ENCODE assay signal across 5 worm cellular contexts in genomic region chrX:768061-768646, ce11.
A peak's percentile ranks its signal among the peaks of the same experiment; 100 is the strongest.
TF ChIP-seq lines count a peak whose summit lies in the region.

trap-2 (minus strand) TSS chrX:768069.
ile-2 (plus strand) TSS chrX:768596.

TF ChIP-seq in whole organism, L1 larva, 84 proteins besides CTCF, POLR2A, EP300 and RAD21 (continues in another document):
- TF ChIP-seq unc-62 (GFP tag; optimal IDR thresholded peaks at IDR 0.05; lab: Kevin White, UChicago) (no peak), mab-9 (GFP tag; IDR thresholded peaks at IDR 0.05; lab: Robert Waterston, UW) (peak; percentile 52; the same call in 1 of the 2 replicates), pag-3 (tag; optimal IDR thresholded peaks at IDR 0.05; lab: Kevin White, UChicago; ENCODE audit: borderline replicate concordance, insufficient read depth) (no peak), ets-5 (GFP tag; IDR thresholded peaks at IDR 0.05; lab: Robert Waterston, UW) (no peak), unc-130 (tag; optimal IDR thresholded peaks at IDR 0.05; lab: Kevin White, UChicago) (peak; percentile 88), snu-23 (GFP tag; optimal IDR thresholded peaks at IDR 0.05; lab: Kevin White, UChicago) (peak; percentile 94), fos-1 (tag; optimal IDR thresholded peaks at IDR 0.05; lab: Kevin White, UChicago) (peak; percentile 65), nhr-90 (tag; optimal IDR thresholded peaks at IDR 0.05; lab: Kevin White, UChicago; ENCODE audit: poor library complexity) (peak; percentile 92), nhr-19 (GFP tag; conservative IDR thresholded peaks at IDR 0.05; lab: Robert Waterston, UW) (peak; percentile 90), lin-35 (GFP tag; optimal IDR thresholded peaks at IDR 0.05; lab: Kevin White, UChicago) (peak; percentile 85 to 88), nhr-84 (tag; optimal IDR thresholded peaks at IDR 0.05; lab: Kevin White, UChicago) (no peak), egl-13 (tag; optimal IDR thresholded peaks at IDR 0.05; lab: Kevin White, UChicago) (peak; percentile 80), elt-3 (tag; optimal IDR thresholded peaks at IDR 0.05; lab: Kevin White, UChicago) (peak in 3 of 6 experiments; percentile 79 to 85 (median 80)), ceh-82 (tag; optimal IDR thresholded peaks at IDR 0.05; lab: Kevin White, UChicago) (peak; percentile 84 to 96 (median 84)), lsy-2 (tag; optimal IDR thresholded peaks at IDR 0.05; lab: Kevin White, UChicago) (peak; percentile 97 to 98), F16B12.6 (tag; optimal IDR thresholded peaks at IDR 0.05; lab: Kevin White, UChicago) (peak; percentile 68), C34B4.2 (tag; optimal IDR thresholded peaks at IDR 0.05; lab: Kevin White, UChicago) (no peak)

TF ChIP-seq in whole organism, L3 larva, 47 proteins besides CTCF, POLR2A, EP300 and RAD21 (continues in another document):
- no peak for TF ChIP-seq sea-2 (GFP tag; optimal IDR thresholded peaks at IDR 0.05; lab: Kevin White, UChicago)
- TF ChIP-seq ZK546.5 (tag; optimal IDR thresholded peaks at IDR 0.05; lab: Kevin White, UChicago) = peak; percentile 53
- TF ChIP-seq elt-2 (tag; optimal IDR thresholded peaks at IDR 0.05; lab: Kevin White, UChicago) = peak; percentile 90
- peak; percentile 95 for TF ChIP-seq pha-4 (tag; optimal IDR thresholded peaks at IDR 0.05; lab: Kevin White, UChicago)
- TF ChIP-seq skn-1 (tag; optimal IDR thresholded peaks at IDR 0.05; lab: Kevin White, UChicago) = peak; percentile 88
- TF ChIP-seq fkh-10 (GFP tag; optimal IDR thresholded peaks at IDR 0.05; lab: Kevin White, UChicago) = no peak
- TF ChIP-seq nhr-76 (tag; optimal IDR thresholded peaks at IDR 0.05; lab: Kevin White, UChicago) = no peak
- peak; percentile 55 for TF ChIP-seq elt-1 (tag; optimal IDR thresholded peaks at IDR 0.05; lab: Kevin White, UChicago)
- peak; percentile 22 for TF ChIP-seq ztf-4 (tag; optimal IDR thresholded peaks at IDR 0.05; lab: Kevin White, UChicago)
- no peak for TF ChIP-seq eor-1 (tag; optimal IDR thresholded peaks at IDR 0.05; lab: Kevin White, UChicago)
- peak; percentile 16 for TF ChIP-seq fkh-2 (tag; optimal IDR thresholded peaks at IDR 0.05; lab: Kevin White, UChicago)
- no peak for TF ChIP-seq zag-1 (tag; optimal IDR thresholded peaks at IDR 0.05; lab: Kevin White, UChicago)
- TF ChIP-seq pqm-1 (tag; optimal IDR thresholded peaks at IDR 0.05; lab: Kevin White, UChicago) = peak; percentile 64
- no peak for TF ChIP-seq ceh-9 (tag; optimal IDR thresholded peaks at IDR 0.05; lab: Kevin White, UChicago)
- TF ChIP-seq lin-15B (tag; optimal IDR thresholded peaks at IDR 0.05; lab: Kevin White, UChicago) = peak; percentile 96
- TF ChIP-seq lin-39 (tag; optimal IDR thresholded peaks at IDR 0.05; lab: Kevin White, UChicago) = peak; percentile 99
- peak in 2 of 3 experiments; percentile 66 to 74 for TF ChIP-seq elt-3 (tag; optimal IDR thresholded peaks at IDR 0.05; lab: Kevin White, UChicago)
- peak; percentile 94 for TF ChIP-seq nhr-23 (tag; optimal IDR thresholded peaks at IDR 0.05; lab: Kevin White, UChicago)
- TF ChIP-seq nhr-28 (tag; optimal IDR thresholded peaks at IDR 0.05; lab: Kevin White, UChicago) = no peak

TF ChIP-seq in whole organism, early embryonic, 17 proteins besides CTCF, POLR2A, EP300 and RAD21:
- TF ChIP-seq tbx-11 (GFP tag; IDR thresholded peaks at IDR 0.05; lab: Robert Waterston, UW) (no peak), F13C5.2 (tag; optimal IDR thresholded peaks at IDR 0.05; lab: Kevin White, UChicago) (peak; percentile 89), flt-1 (GFP tag; IDR thresholded peaks at IDR 0.05; lab: Robert Waterston, UW) (peak; percentile 57; the same call in 1 of the 2 replicates), hmg-4 (GFP tag; optimal IDR thresholded peaks at IDR 0.05; lab: Kevin White, UChicago) (peak; percentile 78), ets-7 (tag; optimal IDR thresholded peaks at IDR 0.05; lab: Kevin White, UChicago) (peak; percentile 37), scrt-1 (GFP tag; IDR thresholded peaks at IDR 0.05; lab: Robert Waterston, UW) (no peak), B0310.2 (tag; optimal IDR thresholded peaks at IDR 0.05; lab: Kevin White, UChicago) (no peak), tra-4 (tag; optimal IDR thresholded peaks at IDR 0.05; lab: Kevin White, UChicago) (no peak), sea-1 (GFP tag; conservative IDR thresholded peaks at IDR 0.05; lab: Robert Waterston, UW) (peak; percentile 69; the same call in 1 of the 2 replicates)

TF ChIP-seq in whole organism, midembryonic, 9 proteins besides CTCF, POLR2A, EP300 and RAD21:
- TF ChIP-seq ztf-29 (GFP tag; IDR thresholded peaks at IDR 0.05; lab: Robert Waterston, UW) (no peak), klf-2 (GFP tag; conservative IDR thresholded peaks at IDR 0.05; lab: Robert Waterston, UW) (no peak), tab-1 (GFP tag; IDR thresholded peaks at IDR 0.05; lab: Robert Waterston, UW) (peak; percentile 71), T22C8.4 (GFP tag; IDR thresholded peaks at IDR 0.05; lab: Robert Waterston, UW) (no peak), ref-1 (GFP tag; conservative IDR thresholded peaks at IDR 0.05; lab: Robert Waterston, UW) (no peak), flt-1 (GFP tag; IDR thresholded peaks at IDR 0.05; lab: Robert Waterston, UW) (peak; percentile 80), ztf-23 (GFP tag; IDR thresholded peaks at IDR 0.05; lab: Robert Waterston, UW) (peak; percentile 80), cog-1 (tag; optimal IDR thresholded peaks at IDR 0.05; lab: Kevin White, UChicago) (peak; percentile 92)

TF ChIP-seq in whole organism, young adult, 124 proteins besides CTCF, POLR2A, EP300 and RAD21 (continues in another document):
- no peak for TF ChIP-seq hrde-1 (tag; optimal IDR thresholded peaks at IDR 0.05; lab: Kevin White, UChicago; ENCODE audit: borderline replicate concordance)
- no peak for TF ChIP-seq mxl-1 (tag; optimal IDR thresholded peaks at IDR 0.05; lab: Kevin White, UChicago)
- peak; percentile 100 for TF ChIP-seq nhr-80 (tag; optimal IDR thresholded peaks at IDR 0.05; lab: Kevin White, UChicago)
- TF ChIP-seq ccch-3 (GFP tag; optimal IDR thresholded peaks at IDR 0.05; lab: Kevin White, UChicago) = no peak
- TF ChIP-seq lin-26 (GFP tag; IDR thresholded peaks at IDR 0.05; lab: Robert Waterston, UW) = 0 out of 2 replicates have a peak, but pooled peaks have one; percentile 21
- no peak for TF ChIP-seq egl-18 (GFP tag; IDR thresholded peaks at IDR 0.05; lab: Robert Waterston, UW)
- TF ChIP-seq ceh-58 (GFP tag; IDR thresholded peaks at IDR 0.05; lab: Robert Waterston, UW) = no peak
- TF ChIP-seq sea-2 (GFP tag; IDR thresholded peaks at IDR 0.05; lab: Robert Waterston, UW) = no peak
- TF ChIP-seq B0035.1 (tag; optimal IDR thresholded peaks at IDR 0.05; lab: Kevin White, UChicago) = peak; percentile 8
- TF ChIP-seq F57A8.1 (GFP tag; optimal IDR thresholded peaks at IDR 0.05; lab: Kevin White, UChicago) = peak; percentile 29
- no peak for TF ChIP-seq B0261.1 (tag; optimal IDR thresholded peaks at IDR 0.05; lab: Kevin White, UChicago)
- TF ChIP-seq somi-1 (GFP tag; optimal IDR thresholded peaks at IDR 0.05; lab: Kevin White, UChicago) = no peak
- peak; percentile 56 for TF ChIP-seq chd-7 (tag; optimal IDR thresholded peaks at IDR 0.05; lab: Kevin White, UChicago)
- TF ChIP-seq egl-44 (GFP tag; IDR thresholded peaks at IDR 0.05; lab: Robert Waterston, UW) = 0 out of 2 replicates have a peak, but pooled peaks have one; percentile 46
- TF ChIP-seq Y95B8A.8 (GFP tag; IDR thresholded peaks at IDR 0.05; lab: Robert Waterston, UW) = no peak
- TF ChIP-seq Y67H2A.10 (GFP tag; conservative IDR thresholded peaks at IDR 0.05; lab: Robert Waterston, UW) = no peak
- TF ChIP-seq F37B4.10 (GFP tag; IDR thresholded peaks at IDR 0.05; lab: Robert Waterston, UW) = 0 out of 2 replicates have a peak, but pooled peaks have one; percentile 81
- no peak for TF ChIP-seq snpc-4 (GFP tag; optimal IDR thresholded peaks at IDR 0.05; lab: Kevin White, UChicago)
- peak; percentile 63 to 83 (median 80) for TF ChIP-seq snpc-4 (tag; optimal IDR thresholded peaks at IDR 0.05; lab: Kevin White, UChicago)
- no peak for TF ChIP-seq D2030.7 (GFP tag; IDR thresholded peaks at IDR 0.05; lab: Robert Waterston, UW)
- peak; percentile 96 for TF ChIP-seq dox-1 (GFP tag; IDR thresholded peaks at IDR 0.05; lab: Robert Waterston, UW)
- TF ChIP-seq rpc-1 (optimal IDR thresholded peaks at IDR 0.05; lab: Kevin White, UChicago) = no peak
- TF ChIP-seq rpc-1 (tag; optimal IDR thresholded peaks at IDR 0.05; lab: Kevin White, UChicago) = no peak
- TF ChIP-seq repo-1 (tag; optimal IDR thresholded peaks at IDR 0.05; lab: Kevin White, UChicago) = peak; percentile 62
- no peak for TF ChIP-seq T26A5.8 (tag; optimal IDR thresholded peaks at IDR 0.05; lab: Kevin White, UChicago)
- no peak for TF ChIP-seq pha-4 (tag; optimal IDR thresholded peaks at IDR 0.05; lab: Kevin White, UChicago)
- TF ChIP-seq F57C9.4 (tag; optimal IDR thresholded peaks at IDR 0.05; lab: Kevin White, UChicago) = no peak
- TF ChIP-seq ets-4 (GFP tag; optimal IDR thresholded peaks at IDR 0.05; lab: Kevin White, UChicago) = peak; percentile 96
- peak; percentile 88 for TF ChIP-seq B0336.3 (GFP tag; IDR thresholded peaks at IDR 0.05; lab: Robert Waterston, UW)
- TF ChIP-seq akir-1 (GFP tag; optimal IDR thresholded peaks at IDR 0.05; lab: Kevin White, UChicago) = no peak
- TF ChIP-seq snpc-3.4 (tag; optimal IDR thresholded peaks at IDR 0.05; lab: Kevin White, UChicago) = no peak
- 0 out of 2 replicates have a peak, but pooled peaks have one; percentile 16 for TF ChIP-seq ztf-28 (GFP tag; IDR thresholded peaks at IDR 0.05; lab: Robert Waterston, UW)
- TF ChIP-seq nfya-2 (GFP tag; IDR thresholded peaks at IDR 0.05; lab: Robert Waterston, UW) = no peak
- 0 out of 2 replicates have a peak, but pooled peaks have one; percentile 66 for TF ChIP-seq ztf-6 (GFP tag; IDR thresholded peaks at IDR 0.05; lab: Robert Waterston, UW)
- no peak for TF ChIP-seq bed-2 (GFP tag; IDR thresholded peaks at IDR 0.05; lab: Robert Waterston, UW)
- no peak for TF ChIP-seq ztf-25 (GFP tag; IDR thresholded peaks at IDR 0.05; lab: Robert Waterston, UW)
- peak; percentile 66 for TF ChIP-seq tbp1 (GFP tag; optimal IDR thresholded peaks at IDR 0.05; lab: Kevin White, UChicago)
- TF ChIP-seq ZK185.1 (tag; optimal IDR thresholded peaks at IDR 0.05; lab: Kevin White, UChicago; ENCODE audit: poor library complexity, severe bottlenecking) = peak; percentile 72
- TF ChIP-seq F10E7.11 (tag; optimal IDR thresholded peaks at IDR 0.05; lab: Kevin White, UChicago) = no peak
- TF ChIP-seq rcor-1 (GFP tag; IDR thresholded peaks at IDR 0.05; lab: Robert Waterston, UW) = peak; percentile 59
- TF ChIP-seq hlh-12 (tag; optimal IDR thresholded peaks at IDR 0.05; lab: Kevin White, UChicago) = no peak
- TF ChIP-seq lir-1 (GFP tag; conservative IDR thresholded peaks at IDR 0.05; lab: Robert Waterston, UW) = no peak; the same call in 1 of the 2 replicates
- peak; percentile 63 for TF ChIP-seq lsl-1 (GFP tag; optimal IDR thresholded peaks at IDR 0.05; lab: Kevin White, UChicago)

Comparison
In these comparisons a context has a peak if more than half of its experiments do, and no peak if none do; other contexts are left out.
1. Of the 8 proteins assayed by ChIP-seq in both whole organism, young adult and whole organism, L1 larva: peak only in whole organism, young adult: unc-62; only in whole organism, L1 larva: dpl-1, efl-1 and unc-130; in both: nhr-90 and snpc-4; in neither: 1; mixed calls (peak in some experiments, not most) for 1.